Fruit fly (Drosophila melanogaster): ENCODE results near the gene CG32985.

DNA sequence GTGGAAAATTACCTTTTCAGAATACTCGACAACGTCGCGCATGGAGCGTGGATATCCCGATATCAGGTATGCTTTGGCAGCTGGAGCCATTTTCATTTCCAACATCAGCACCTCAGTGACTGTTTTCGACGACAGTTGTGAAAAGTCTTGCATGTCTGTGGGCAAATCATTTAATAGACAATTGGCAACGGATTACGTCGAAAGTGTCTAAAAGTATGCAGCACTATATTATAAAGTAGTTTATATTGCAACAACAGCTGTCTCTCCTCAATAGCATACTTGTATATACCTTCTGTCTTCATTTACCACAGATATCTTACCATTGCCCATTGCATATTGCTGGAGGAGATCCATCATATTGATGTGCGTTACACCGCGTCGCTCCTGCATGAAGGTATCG is 10.6 kb downstream of the CG32985 start:
- TF ChIP-seq CG8478 (optimal IDR thresholded peaks at IDR 0.05) (no peak), CTCF (optimal IDR thresholded peaks at IDR 0.05) (no peak)

Measured in S2 (cell line).